Worm (Caenorhabditis elegans) whole organism, L4 larva: ENCODE data around the gene F45D3.4.
A peak's percentile ranks its signal among the peaks of the same experiment; 100 is the strongest.
"Not testable (repeated sequence)": the region's sequence is repeated elsewhere in the genome, so short reads cannot be mapped to it uniquely, and the experiment has no call there.

Source experiments
- F10B5.3 ChIP-seq: sonication (generic microtip); optimal IDR thresholded peaks from 2 replicates; lab custom pipeline; 2016; ENCODE audit warnings: mild to moderate bottlenecking, missing genetic modification characterization, missing compliant biosample characterization
- T20F7.1 ChIP-seq: fragments of 200-800 bp; sonication (Bioruptor generic); optimal IDR thresholded peaks from 2 replicates; lab custom pipeline; 2018; ENCODE audit warnings: mild to moderate bottlenecking, missing genetic modification characterization, missing compliant biosample characterization
- Y5F2A.4 ChIP-seq: fragments of 200-800 bp; sonication (Bioruptor generic); optimal IDR thresholded peaks from 2 replicates; lab custom pipeline; 2018; ENCODE audit warnings: mild to moderate bottlenecking, missing genetic modification characterization, missing compliant biosample characterization
- aha-1 ChIP-seq: fragments of 150-350 bp; peaks from one replicate; lab custom pipeline; 2014; ENCODE audit warnings: missing biosample characterization, missing genetic modification characterization
- dve-1 ChIP-seq: sonication (generic microtip); optimal IDR thresholded peaks from 2 replicates; lab custom pipeline; 2017; ENCODE audit warnings: antibody characterized with exemption, mild to moderate bottlenecking, missing genetic modification characterization, missing compliant biosample characterization; ENCODE audit not compliant: insufficient read depth
- fkh-10 ChIP-seq: fragments of 150-350 bp; optimal IDR thresholded peaks from 2 replicates; lab custom pipeline; 2014; ENCODE audit warnings: missing biosample characterization, missing genetic modification reagents, missing genetic modification characterization
- gei-8 ChIP-seq: fragments of 200-800 bp; sonication (Bioruptor generic); optimal IDR thresholded peaks from 2 replicates; lab custom pipeline; 2018; ENCODE audit warnings: mild to moderate bottlenecking, missing genetic modification characterization, missing compliant biosample characterization
- hlh-11 ChIP-seq: fragments of 200-800 bp; sonication (Bioruptor generic); optimal IDR thresholded peaks from 2 replicates; lab custom pipeline; 2018; ENCODE audit warnings: mild to moderate bottlenecking, missing genetic modification characterization, missing compliant biosample characterization
- hlh-30 ChIP-seq: sonication (generic microtip); optimal IDR thresholded peaks from 2 replicates; lab custom pipeline; 2017; ENCODE audit warnings: antibody characterized with exemption, mild to moderate bottlenecking, missing genetic modification characterization, missing compliant biosample characterization; ENCODE audit not compliant: insufficient read depth
- lin-15B ChIP-seq: fragments of 150-350 bp; sonication (generic microtip); optimal IDR thresholded peaks from 3 replicates; lab custom pipeline; 2014; ENCODE audit warnings: missing biosample characterization, missing genetic modification characterization
- lir-3 ChIP-seq: sonication (generic microtip); optimal IDR thresholded peaks from 2 replicates; lab custom pipeline; 2016; ENCODE audit warnings: mild to moderate bottlenecking, missing genetic modification characterization, missing compliant biosample characterization
- mdl-1 ChIP-seq, 2 experiments: fragments of 150-350 bp in 1 of 2; sonication (generic microtip) in 1 of 2; optimal IDR thresholded peaks; 2 replicates each; lab custom pipeline; 2014 to 2017; ENCODE audit warnings: missing biosample characterization in 2 of 2, missing genetic modification characterization in 2 of 2
- mxl-3 ChIP-seq: fragments of 200-800 bp; sonication (Bioruptor generic); optimal IDR thresholded peaks from 2 replicates; lab custom pipeline; 2018; ENCODE audit warnings: mild to moderate bottlenecking, missing genetic modification characterization, missing compliant biosample characterization
- nhr-111 ChIP-seq: fragments of 200-800 bp; sonication (Bioruptor generic); optimal IDR thresholded peaks from 2 replicates; lab custom pipeline; 2018; ENCODE audit warnings: mild to moderate bottlenecking, missing genetic modification characterization, missing compliant biosample characterization
- nhr-28 ChIP-seq: fragments of 150-350 bp; optimal IDR thresholded peaks from 2 replicates; lab custom pipeline; 2014; ENCODE audit warnings: missing biosample characterization, missing genetic modification characterization
- sdz-12 ChIP-seq: fragments of 200-800 bp; sonication (Bioruptor generic); optimal IDR thresholded peaks from 2 replicates; lab custom pipeline; 2018; ENCODE audit warnings: mild to moderate bottlenecking, missing genetic modification characterization, missing compliant biosample characterization
- snpc-1.2 ChIP-seq: fragments of 200-800 bp; sonication (Bioruptor generic); IDR thresholded peaks from 2 replicates; pipeline ENCODE4 v1.3.6; 2022; ENCODE audit warnings: missing genetic modification reagents, missing genetic modification characterization, missing compliant biosample characterization
- spr-3 ChIP-seq: fragments of 200-800 bp; sonication (Bioruptor generic); optimal IDR thresholded peaks from 2 replicates; lab custom pipeline; 2018; ENCODE audit warnings: mild to moderate bottlenecking, missing genetic modification characterization, missing compliant biosample characterization
- unc-62 ChIP-seq, 3 experiments: fragments of 150-350 bp in 1 of 3; sonication (generic microtip); optimal IDR thresholded peaks in 2 of 3; peaks in 1 of 3; 1 replicate in 1 of 3; 2 replicates in 2 of 3; lab custom pipeline; 2014 to 2017; ENCODE audit warnings: missing biosample characterization in 3 of 3, missing genetic modification characterization in 3 of 3, missing genetic modification reagents in 3 of 3, missing genotype in 1 of 3
- zfp-3 ChIP-seq: fragments of 200-800 bp; sonication (Bioruptor generic); conservative IDR thresholded peaks from 2 replicates; pipeline ENCODE4 v1.3.6; 2022; ENCODE audit warnings: missing genetic modification reagents, missing genetic modification characterization, missing compliant biosample characterization

The F45D3.4 gene

DNA sequence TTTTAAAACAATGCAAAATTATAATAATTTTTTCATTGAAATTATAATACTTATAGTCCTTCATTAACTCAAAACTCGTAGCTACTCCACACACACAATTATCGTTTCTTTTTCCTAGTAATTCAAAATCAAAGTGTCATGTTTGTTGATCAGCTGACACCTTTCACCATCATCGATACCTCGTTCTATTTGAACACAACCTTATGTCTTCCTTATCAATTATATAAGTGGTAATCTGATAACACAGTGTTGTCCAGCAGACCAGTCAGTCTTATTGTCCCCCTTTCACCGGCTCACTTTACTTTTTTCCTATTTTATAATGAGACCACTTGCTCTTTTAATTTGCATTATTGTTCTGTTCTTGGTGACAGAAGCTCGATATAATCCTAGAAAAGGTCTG lies 40.2 kb downstream of the F45D3.4 start, which contains the start of the genes T28H10.2 and lgmn-1 (continued):
- TF ChIP-seq T20F7.1 (GFP tag; lab: Kevin White, UChicago) (peak; percentile 50), nhr-28 (tag; lab: Kevin White, UChicago) (peak; percentile 91), zfp-3 (no peak), hlh-30 (peak; percentile 84), dve-1 (tag; lab: Kevin White, UChicago) (peak; percentile 77)

DNA sequence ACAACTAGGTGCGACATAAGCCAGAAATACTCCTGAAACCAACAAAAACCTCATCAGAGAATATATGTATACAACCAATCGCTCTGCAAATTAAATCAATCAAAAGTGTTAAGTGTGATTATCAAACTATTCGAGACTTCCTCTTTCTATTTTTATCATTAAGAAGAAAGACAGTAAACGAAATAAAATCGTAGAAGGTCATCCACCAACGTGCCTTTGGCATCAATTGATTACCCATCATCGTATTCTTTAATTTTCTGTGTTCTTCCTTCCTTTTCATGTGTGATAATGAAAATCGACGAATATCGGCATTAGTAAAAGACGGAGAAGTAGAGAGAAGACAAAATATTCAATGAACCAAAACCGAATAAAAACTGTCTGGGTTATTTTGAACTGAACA lies 41.0 kb downstream of the F45D3.4 start:
- TF ChIP-seq mxl-3 (GFP tag; lab: Kevin White, UChicago) (peak; percentile 51), T20F7.1 (GFP tag; lab: Kevin White, UChicago) (no peak), nhr-28 (tag; lab: Kevin White, UChicago) (peak; percentile 45), aha-1 (tag; lab: Kevin White, UChicago) (peak; percentile 78)

DNA sequence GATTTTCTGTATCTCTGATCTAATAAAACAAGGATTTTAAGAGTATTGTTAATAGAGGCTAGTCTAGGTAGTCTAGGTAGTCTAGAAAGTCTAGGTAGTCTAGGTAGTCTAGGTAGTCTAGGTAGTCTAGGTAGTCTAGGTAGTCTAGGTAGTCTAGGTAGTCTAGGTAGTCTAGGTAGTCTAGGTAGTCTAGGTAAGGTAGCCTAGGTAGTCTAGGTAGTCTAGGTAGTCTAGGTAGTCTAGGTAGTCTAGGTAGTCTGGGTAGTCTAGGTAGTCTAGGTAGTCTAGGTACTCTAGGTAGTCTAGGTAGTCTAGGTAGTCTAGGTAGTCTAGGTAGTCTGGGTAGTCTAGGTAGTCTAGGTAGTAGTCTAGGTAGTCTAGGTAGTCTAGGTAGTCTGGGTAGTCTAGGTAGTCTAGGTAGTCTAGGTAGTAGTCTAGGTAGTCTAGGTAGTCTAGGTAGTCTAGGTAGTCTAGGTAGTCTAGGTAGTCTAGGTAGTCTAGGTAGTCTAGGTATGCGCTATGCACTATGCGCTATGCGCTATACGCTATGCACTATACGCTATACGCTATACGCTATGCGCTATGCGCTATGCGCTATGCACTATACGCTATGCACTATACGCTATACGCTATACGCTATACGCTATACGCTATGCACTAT lies 42.9 kb downstream of the F45D3.4 start:
- TF ChIP-seq hlh-11 (tag; lab: Kevin White, UChicago) = peak; percentile 4
- peak; percentile 91 for TF ChIP-seq nhr-111 (GFP tag; lab: Kevin White, UChicago)
- TF ChIP-seq unc-62 (GFP tag; optimal IDR thresholded peaks at IDR 0.05 in 1 of 2; lab: Kevin White, UChicago) = peak in 1 of 2 experiments; percentile 87
- TF ChIP-seq unc-62 (tag; optimal IDR thresholded peaks at IDR 0.05; lab: Kevin White, UChicago) = not testable (repeated sequence)
- TF ChIP-seq sdz-12 (GFP tag; lab: Kevin White, UChicago) = peak; percentile 76
- TF ChIP-seq mxl-3 (GFP tag; lab: Kevin White, UChicago) = peak; percentile 28
- TF ChIP-seq gei-8 (GFP tag; lab: Kevin White, UChicago) = peak; percentile 62
- peak; percentile 51 for TF ChIP-seq Y5F2A.4
- peak; percentile 3 for TF ChIP-seq lir-3 (tag; lab: Kevin White, UChicago)
- TF ChIP-seq F10B5.3 = peak; percentile 1
- TF ChIP-seq spr-3 = peak; percentile 88
- TF ChIP-seq aha-1 (tag; lab: Kevin White, UChicago) = peak; percentile 79

DNA sequence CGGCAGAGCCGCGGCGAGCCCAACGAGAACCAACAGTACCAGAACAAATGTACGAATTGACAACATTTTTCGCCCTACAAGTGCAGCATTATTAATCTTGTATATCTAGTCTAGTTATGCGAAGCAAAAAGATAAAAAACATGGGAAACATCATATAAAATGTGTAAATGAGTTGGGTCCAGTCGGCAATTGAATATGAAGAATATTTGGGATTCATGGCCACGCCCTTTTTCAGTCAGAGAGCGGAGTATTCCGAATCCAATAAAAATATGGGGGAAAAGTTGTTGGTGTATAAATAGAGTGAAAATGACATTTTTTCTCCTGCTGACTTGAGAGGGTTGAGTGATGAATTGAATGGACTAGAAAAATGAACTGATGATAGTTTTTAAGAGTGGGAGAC lies 46.8 kb downstream of the F45D3.4 start, which contains the start of gene nlp-46:
TSS of gene nlp-46 (minus strand) at position 101 of the 400 bp plus-strand sequence.
- TF ChIP-seq mdl-1 (tag; optimal IDR thresholded peaks at IDR 0.05; lab: Kevin White, UChicago) (no peak), unc-62 (GFP tag; optimal IDR thresholded peaks at IDR 0.05 in 1 of 2; lab: Kevin White, UChicago) (peak in 1 of 2 experiments; percentile 59), unc-62 (tag; optimal IDR thresholded peaks at IDR 0.05; lab: Kevin White, UChicago) (no peak)
- TF ChIP-seq, all 104 proteins: peak for 1

DNA sequence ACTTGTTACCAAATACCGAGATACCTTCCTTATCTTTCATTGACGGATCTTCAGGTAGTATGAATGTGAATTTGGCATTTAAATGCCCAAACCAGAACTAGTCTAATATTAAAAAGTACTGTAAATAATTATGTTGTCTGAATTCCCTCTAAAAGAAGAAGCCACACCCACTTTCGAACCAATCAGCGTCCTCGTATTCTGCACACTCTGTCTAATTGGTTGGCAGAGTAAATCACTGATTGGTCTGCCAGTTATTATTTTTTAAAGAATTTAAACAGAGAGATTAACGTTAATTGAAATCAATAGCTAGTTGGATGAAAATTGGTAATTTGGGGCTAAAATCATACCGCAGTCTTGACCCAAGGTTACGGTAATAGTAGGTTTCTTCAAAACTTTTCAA lies 47.3 kb downstream of the F45D3.4 start:
- peak; percentile 23 for TF ChIP-seq aha-1 (tag; lab: Kevin White, UChicago)
- TF ChIP-seq fkh-10 (GFP tag; lab: Kevin White, UChicago) = no peak

DNA sequence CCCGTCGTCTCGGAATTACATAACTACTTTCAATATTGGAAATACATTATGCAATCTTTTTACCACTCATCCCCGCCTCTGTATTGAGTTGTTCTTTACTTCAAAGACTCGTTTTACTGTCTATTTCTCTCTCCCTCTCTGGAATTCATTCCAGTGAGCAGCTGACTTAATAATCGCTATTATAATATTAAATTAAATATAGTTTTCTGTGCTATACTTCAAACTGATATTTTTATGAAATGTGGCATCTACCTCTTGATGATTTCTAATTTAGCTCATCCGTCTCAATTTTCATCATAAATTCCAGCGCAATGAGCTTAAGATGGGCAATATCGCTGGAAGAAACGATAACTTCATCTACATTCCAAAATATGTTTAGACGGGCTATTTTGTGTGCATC lies 49.5 kb downstream of the F45D3.4 start, which contains the start of gene T28H10.1:
TSS of gene T28H10.1 (plus strand) at position 301 of the 400 bp plus-strand sequence.
- TF ChIP-seq gei-8 (GFP tag; lab: Kevin White, UChicago) (no peak), snpc-1.2 (GFP tag; lab: Robert Waterston, UW) (0 out of 2 replicates have a peak, but pooled peaks have one; percentile 30), lin-15B (tag; lab: Kevin White, UChicago) (no peak)
- TF ChIP-seq, all 104 proteins: peak for 1
